Worm (Caenorhabditis elegans): ENCODE results near the gene nhr-40.

DNA sequence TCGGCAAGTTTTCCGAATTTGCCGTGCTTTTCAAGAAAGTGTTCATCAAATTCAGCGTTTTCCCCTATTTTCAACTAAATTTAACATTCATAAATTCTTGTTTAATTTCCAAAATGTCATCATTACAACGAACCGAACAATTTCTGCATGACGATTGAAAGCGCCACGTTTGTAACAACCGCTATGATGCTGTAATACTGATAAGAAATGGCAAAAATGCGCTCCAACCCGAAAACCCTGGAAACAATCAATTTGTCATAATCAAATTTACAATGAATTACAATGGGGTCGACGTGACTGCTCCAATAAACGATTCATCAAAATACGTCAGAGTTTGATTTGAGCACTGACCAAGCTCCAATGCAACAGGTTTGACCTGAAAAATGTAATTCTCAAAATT, 49.2 kb upstream of the nhr-40 start:
- no peak for TF ChIP-seq nhr-11 (tag; optimal IDR thresholded peaks at IDR 0.05)
- TF ChIP-seq pag-3 (tag; optimal IDR thresholded peaks at IDR 0.05; ENCODE audit: borderline replicate concordance) = no peak
- TF ChIP-seq elt-2 (tag; optimal IDR thresholded peaks at IDR 0.05) = no peak
- no peak for TF ChIP-seq F13H6.1 (tag; optimal IDR thresholded peaks at IDR 0.05)
- TF ChIP-seq ets-4 (tag; optimal IDR thresholded peaks at IDR 0.05) = no peak

All from whole organism, late embryonic.